Fruit fly (Drosophila melanogaster) whole organism: Measurements from ENCODE around the gene Srp9.

Source experiments
- CG8478 ChIP-seq: fragments of >200 bp; optimal IDR thresholded peaks from 2 replicates; lab custom pipeline; 2018; ENCODE audit warnings: inconsistent platforms
- Dll ChIP-seq: fragments of >200 bp; optimal IDR thresholded peaks from 2 replicates; lab custom pipeline; 2017
- EcR ChIP-seq, 2 experiments: fragments of >200 bp; optimal IDR thresholded peaks; 2 replicates each; lab custom pipeline; 2017; ENCODE audit warnings: missing biosample characterization in 2 of 2, missing genetic modification characterization in 2 of 2, missing genetic modification reagents in 2 of 2
- pan ChIP-seq: fragments of >200 bp; optimal IDR thresholded peaks from 2 replicates; lab custom pipeline; 2017
- psq ChIP-seq: fragments of >200 bp; optimal IDR thresholded peaks from 2 replicates; lab custom pipeline; 2017
- usp ChIP-seq: fragments of >200 bp; optimal IDR thresholded peaks from 2 replicates; lab custom pipeline; 2017; ENCODE audit warnings: missing biosample characterization, missing genetic modification characterization, mixed read lengths

DNA sequence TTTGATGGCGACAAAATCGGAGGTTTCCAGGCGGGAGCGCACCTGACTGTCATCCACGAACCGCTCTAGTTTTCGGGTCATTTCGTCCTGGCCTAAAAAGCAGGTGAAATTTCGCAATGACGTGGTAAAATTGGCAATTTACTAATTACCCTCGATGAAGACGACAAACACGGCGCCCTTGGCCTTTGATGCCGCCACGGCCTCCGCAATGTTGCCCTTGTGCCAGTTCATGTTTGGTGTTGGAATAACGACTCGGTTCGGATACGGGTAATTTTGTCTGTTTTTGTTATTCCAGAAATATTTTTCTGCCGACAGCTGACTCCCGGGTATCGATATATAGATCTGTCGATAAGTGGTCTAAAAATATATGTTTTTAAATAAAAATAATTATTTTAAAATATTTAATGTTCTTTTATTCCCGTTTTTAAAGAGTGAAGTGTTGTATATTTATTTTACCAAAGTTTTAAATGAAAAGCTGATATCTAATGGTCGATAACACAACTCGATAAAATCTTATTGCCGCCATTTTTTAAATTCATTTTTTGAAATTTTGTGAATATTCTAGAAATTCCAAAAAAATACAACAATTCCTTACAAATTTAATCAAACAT, 38.6 kb downstream of the Srp9 start, which contains the start of gene CG8042:
- TF ChIP-seq CG8478 (lab: Kevin White, UChicago) (no peak), Dll (lab: Kevin White, UChicago) (no peak), psq (no peak), pan (lab: Kevin White, UChicago) (no peak), usp (GFP tag; lab: Kevin White, UChicago) (no peak), EcR (GFP tag; optimal IDR thresholded peaks at IDR 0.05; lab: Kevin White, UChicago) (no peak)
